Worm (Caenorhabditis elegans) whole organism, L1 larva: ENCODE data around the gene F48F7.3.
A peak's percentile ranks its signal among the peaks of the same experiment; 100 is the strongest.

Source experiments
- blmp-1 ChIP-seq: fragments of 150-350 bp; optimal IDR thresholded peaks from 2 replicates; lab custom pipeline; 2014; ENCODE audit warnings: missing biosample characterization, missing genetic modification characterization
- hlh-17 ChIP-seq: fragments of 200-800 bp; sonication (Bioruptor generic); optimal IDR thresholded peaks from 2 replicates; lab custom pipeline; 2018; ENCODE audit warnings: missing genetic modification characterization, mild to moderate bottlenecking, missing compliant biosample characterization, moderate library complexity, borderline replicate concordance
- nhr-19 ChIP-seq: fragments of 200-800 bp; sonication (Bioruptor generic); conservative IDR thresholded peaks from 2 replicates; pipeline ENCODE4 v1.3.6; 2022; ENCODE audit warnings: missing genetic modification characterization, missing compliant biosample characterization
- sptf-1 ChIP-seq: fragments of 150-350 bp; optimal IDR thresholded peaks from 2 replicates; lab custom pipeline; 2014; ENCODE audit warnings: missing biosample characterization, missing genetic modification characterization
- ztf-11 ChIP-seq, 2 experiments: sonication (generic microtip); optimal IDR thresholded peaks; 2 replicates each; lab custom pipeline; 2016 to 2017; ENCODE audit warnings: missing genetic modification characterization in 2 of 2, missing biosample characterization in 1 of 2, missing compliant biosample characterization in 1 of 2

- TF ChIP-seq hlh-17 (GFP tag; lab: Kevin White, UChicago) (no peak), sptf-1 (tag; lab: Kevin White, UChicago) (no peak), nhr-19 (GFP tag; lab: Robert Waterston, UW) (0 out of 2 replicates have a peak, but pooled peaks have one; percentile 7), ztf-11 (tag; optimal IDR thresholded peaks at IDR 0.05; lab: Kevin White, UChicago) (no peak), blmp-1 (peak; percentile 56)
Observed at ce11 chrX:13936719-13937118, 26.6 kb upstream of the F48F7.3 start.
